Fruit fly (Drosophila melanogaster): ENCODE data around the gene CG16721.

dm6 chrX:5879543-5879943 is at the start of gene CG16721, which contains the start of gene Usp30:
- TF ChIP-seq h (optimal IDR thresholded peaks at IDR 0.05) (no peak), Sin3A (optimal IDR thresholded peaks at IDR 0.05) (peak; percentile 4), psq (optimal IDR thresholded peaks at IDR 0.05) (peak; percentile 25), insv (optimal IDR thresholded peaks at IDR 0.05) (no peak)

All from Kc167 (cell line).